Worm (Caenorhabditis elegans) whole organism, young adult: ENCODE data around the gene esyt-2.

Experiments used
- F10E7.11 ChIP-seq: sonication (generic microtip); optimal IDR thresholded peaks from 2 replicates; lab custom pipeline; 2017; ENCODE audit warnings: mild to moderate bottlenecking, missing genetic modification characterization, moderate library complexity, missing compliant biosample characterization
- F37B4.10 ChIP-seq: fragments of 200-800 bp; sonication (Bioruptor generic); IDR thresholded peaks from 2 replicates; pipeline ENCODE4 v1.3.6; 2022; ENCODE audit warnings: missing genetic modification characterization, missing compliant biosample characterization
- F39B2.1 ChIP-seq: fragments of 200-800 bp; sonication (Bioruptor generic); IDR thresholded peaks from 2 replicates; pipeline ENCODE4 v1.3.6; 2022; ENCODE audit warnings: missing genetic modification reagents, missing genetic modification characterization, missing compliant biosample characterization
- ama-1 ChIP-seq, 3 experiments: fragments of 150-350 bp in 1 of 3; sonication (generic microtip) in 2 of 3; optimal IDR thresholded peaks; 2 replicates each; lab custom pipeline; 2014 to 2018; ENCODE audit warnings: missing biosample characterization in 2 of 3, missing genetic modification characterization in 2 of 3, missing genetic modification reagents in 2 of 3
- dpl-1 ChIP-seq: fragments of 150-350 bp; optimal IDR thresholded peaks from 2 replicates; lab custom pipeline; 2014; ENCODE audit warnings: missing biosample characterization, missing genetic modification reagents, missing genetic modification characterization
- egl-44 ChIP-seq: fragments of 200-800 bp; sonication (Bioruptor generic); IDR thresholded peaks from 2 replicates; pipeline ENCODE4 v1.3.6; 2022; ENCODE audit warnings: missing genetic modification reagents, missing genetic modification characterization, missing compliant biosample characterization
- fkh-3 ChIP-seq: sonication (generic microtip); optimal IDR thresholded peaks from 2 replicates; lab custom pipeline; 2016; ENCODE audit warnings: mild to moderate bottlenecking, missing genetic modification characterization, missing compliant biosample characterization
- hmg-1.2 ChIP-seq: fragments of 200-800 bp; sonication (Bioruptor generic); IDR thresholded peaks from 2 replicates; pipeline ENCODE4 v1.3.6; 2022; ENCODE audit warnings: missing genetic modification reagents, missing genetic modification characterization, missing compliant biosample characterization
- lir-1 ChIP-seq: fragments of 200-800 bp; sonication (Bioruptor generic); conservative IDR thresholded peaks from 2 replicates; pipeline ENCODE4 v1.3.6; 2022; ENCODE audit warnings: missing genetic modification reagents, missing genetic modification characterization, missing compliant biosample characterization
- madf-3 ChIP-seq: fragments of 200-800 bp; sonication (Bioruptor generic); IDR thresholded peaks from 2 replicates; pipeline ENCODE4 v1.3.6; 2022; ENCODE audit warnings: missing genetic modification reagents, missing genetic modification characterization, missing compliant biosample characterization
- nhr-179 ChIP-seq: sonication (generic microtip); optimal IDR thresholded peaks from 2 replicates; lab custom pipeline; 2016; ENCODE audit warnings: mild to moderate bottlenecking, missing genetic modification characterization, missing compliant biosample characterization
- rcor-1 ChIP-seq: fragments of 200-800 bp; sonication (Bioruptor generic); IDR thresholded peaks from 2 replicates; pipeline ENCODE4 v1.3.6; 2022; ENCODE audit warnings: missing genetic modification reagents, missing genetic modification characterization, missing compliant biosample characterization
- unc-130 ChIP-seq: sonication (generic microtip); optimal IDR thresholded peaks from 2 replicates; lab custom pipeline; 2016; ENCODE audit warnings: missing genetic modification reagents, missing genetic modification characterization, missing compliant biosample characterization
- unc-62 ChIP-seq: fragments of 150-350 bp; optimal IDR thresholded peaks from 2 replicates; lab custom pipeline; 2014; ENCODE audit warnings: missing biosample characterization, missing genetic modification reagents, missing genetic modification characterization

ce11 chrIII:6279453-6279852, 48.7 kb upstream of the esyt-2 start:
- TF ChIP-seq fkh-3 (tag; lab: Kevin White, UChicago) (no peak), egl-44 (no peak), unc-62 (GFP tag; lab: Kevin White, UChicago) (no peak), F39B2.1 (GFP tag; lab: Robert Waterston, UW) (no peak), lir-1 (GFP tag; lab: Robert Waterston, UW) (no peak), rcor-1 (GFP tag; lab: Robert Waterston, UW) (no peak), F10E7.11 (tag; lab: Kevin White, UChicago) (no peak), unc-130 (GFP tag; lab: Kevin White, UChicago) (no peak), nhr-179 (tag; lab: Kevin White, UChicago) (no peak), madf-3 (GFP tag; lab: Robert Waterston, UW) (no peak), ama-1 (optimal IDR thresholded peaks at IDR 0.05; lab: Kevin White, UChicago) (no peak), ama-1 (GFP tag; optimal IDR thresholded peaks at IDR 0.05; lab: Kevin White, UChicago) (no peak), F37B4.10 (GFP tag; lab: Robert Waterston, UW) (no peak), hmg-1.2 (peak; percentile 20; the same call in 1 of the 2 replicates), dpl-1 (GFP tag; lab: Kevin White, UChicago) (no peak)
